Fruit fly (Drosophila melanogaster) whole organism, adult: Measurements from ENCODE around the gene CG10097.

ENCODE experiments used
- CG12768 ChIP-seq: fragments of 200-800 bp; sonication (Bioruptor generic); optimal IDR thresholded peaks from 2 replicates; lab custom pipeline; 2017; ENCODE audit warnings: missing biosample characterization, missing genetic modification characterization, mild to moderate bottlenecking, moderate library complexity, missing genetic modification reagents
- CG33017 ChIP-seq: fragments of 200-800 bp; sonication (Bioruptor generic); optimal IDR thresholded peaks from 2 replicates; lab custom pipeline; 2018; ENCODE audit warnings: missing biosample characterization, mild to moderate bottlenecking, missing genetic modification characterization, moderate library complexity
- Hr96 ChIP-seq: fragments of 200-800 bp; sonication (Bioruptor generic); optimal IDR thresholded peaks from 2 replicates; lab custom pipeline; 2016; ENCODE audit warnings: missing biosample characterization, missing genetic modification characterization
- Mnt ChIP-seq: fragments of 200-800 bp; sonication (Bioruptor generic); optimal IDR thresholded peaks from 2 replicates; lab custom pipeline; 2016; ENCODE audit warnings: missing biosample characterization, mild to moderate bottlenecking, missing genetic modification characterization
- tj ChIP-seq: fragments of 200-800 bp; sonication (Bioruptor generic); optimal IDR thresholded peaks from 3 replicates; lab custom pipeline; 2017; ENCODE audit warnings: missing biosample characterization, mild to moderate bottlenecking, missing genetic modification characterization, moderate library complexity

DNA sequence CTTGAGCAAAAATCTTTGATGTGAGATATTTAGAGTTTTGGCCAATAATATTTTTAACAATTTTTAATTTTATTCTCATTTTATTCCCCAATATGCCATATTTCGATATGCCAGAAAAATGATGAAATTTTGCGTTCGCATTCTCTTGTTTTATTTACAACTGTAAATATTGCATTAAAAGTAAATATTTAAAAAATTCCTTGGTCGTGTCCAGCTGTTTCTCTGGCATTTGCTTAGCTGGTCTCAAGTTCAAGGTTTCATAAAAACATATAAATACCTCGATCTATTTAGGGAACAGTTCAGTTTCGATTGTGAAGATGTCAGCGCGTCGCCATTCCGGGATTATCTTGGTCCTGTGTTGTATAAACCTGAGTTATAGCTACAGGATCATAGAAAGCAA lies 54.4 kb downstream of the CG10097 start, which contains the start of gene Sgsf:
- no peak for TF ChIP-seq Hr96
- TF ChIP-seq CG12768 (GFP tag; lab: Kevin White, UChicago), result no peak
- TF ChIP-seq Mnt (GFP tag; lab: Kevin White, UChicago), result no peak
- no peak for TF ChIP-seq tj (GFP tag; lab: Kevin White, UChicago)
- TF ChIP-seq CG33017 (tag; lab: Kevin White, UChicago), result no peak
